Worm (Caenorhabditis elegans) whole organism, L1 larva: ENCODE results near the gene F38B7.10.

ENCODE experiments used
- C16A3.4 ChIP-seq: fragments of 150-350 bp; optimal IDR thresholded peaks from 2 replicates; lab custom pipeline; 2014; ENCODE audit warnings: missing biosample characterization, missing genetic modification characterization
- Y116A8C.19 ChIP-seq: sonication (generic microtip); optimal IDR thresholded peaks from 2 replicates; lab custom pipeline; 2016; ENCODE audit warnings: missing compliant biosample characterization, missing genetic modification characterization, borderline replicate concordance
- ama-1 ChIP-seq: fragments of 150-350 bp; optimal IDR thresholded peaks from 2 replicates; lab custom pipeline; 2014
- elt-2 ChIP-seq: sonication (generic microtip); optimal IDR thresholded peaks from 2 replicates; lab custom pipeline; 2016; ENCODE audit warnings: missing genetic modification characterization, mild to moderate bottlenecking, inconsistent platforms, missing compliant biosample characterization, missing genetic modification reagents
- fos-1 ChIP-seq: fragments of 150-350 bp; optimal IDR thresholded peaks from 2 replicates; lab custom pipeline; 2014; ENCODE audit warnings: missing biosample characterization, missing genetic modification characterization
- mep-1 ChIP-seq: fragments of 150-350 bp; optimal IDR thresholded peaks from 2 replicates; lab custom pipeline; 2014; ENCODE audit warnings: missing biosample characterization, missing genetic modification characterization
- nhr-237 ChIP-seq: fragments of 150-350 bp; optimal IDR thresholded peaks from 2 replicates; lab custom pipeline; 2014; ENCODE audit warnings: missing biosample characterization, missing genetic modification characterization
- unc-62 ChIP-seq: fragments of 150-350 bp; optimal IDR thresholded peaks from 2 replicates; lab custom pipeline; 2014; ENCODE audit warnings: missing biosample characterization, missing genetic modification reagents, missing genetic modification characterization

DNA sequence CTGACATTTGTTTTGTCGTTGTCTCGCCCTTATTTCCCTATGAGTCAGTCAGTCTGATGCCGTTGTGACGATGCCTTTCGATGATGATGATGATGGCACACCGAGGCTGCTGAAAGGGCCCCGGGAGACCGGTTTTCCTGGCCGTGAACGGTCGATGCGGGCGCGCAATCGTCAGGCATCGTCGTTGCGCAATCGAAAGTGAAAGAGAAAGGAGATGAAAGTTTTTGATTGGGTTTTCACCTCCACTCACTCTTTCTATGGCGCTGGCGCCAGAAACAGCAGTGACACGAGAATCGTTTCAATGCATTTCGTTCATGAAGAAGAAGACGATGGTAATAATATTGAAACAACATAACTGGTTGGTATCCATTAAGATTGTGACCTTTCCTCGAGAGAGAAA lies 12.4 kb upstream of the F38B7.10 start:
- no peak for TF ChIP-seq fos-1
- TF ChIP-seq nhr-237 (tag; lab: Kevin White, UChicago): no peak
- TF ChIP-seq mep-1 (tag; lab: Kevin White, UChicago): peak; percentile 1
- no peak for TF ChIP-seq unc-62
- no peak for TF ChIP-seq elt-2 (tag; lab: Kevin White, UChicago)
- no peak for TF ChIP-seq Y116A8C.19 (tag; lab: Kevin White, UChicago)
- no peak for TF ChIP-seq ama-1 (lab: Kevin White, UChicago)
- TF ChIP-seq C16A3.4 (tag; lab: Kevin White, UChicago): no peak
